Fruit fly (Drosophila melanogaster): Measurements from ENCODE around the gene CG3552.

The CG3552 gene

dm6 chr3L:9460775-9461491 is 4.8 kb downstream of the CG3552 start, which contains the start of the genes CG3434 and CG44838 (continued):
- TF ChIP-seq Hr78 (GFP tag; optimal IDR thresholded peaks at IDR 0.05) (peak in 1 of 2 experiments; percentile 7), gcm2 (GFP tag; optimal IDR thresholded peaks at IDR 0.05) (peak; percentile 77), CG7556 (GFP tag; optimal IDR thresholded peaks at IDR 0.05) (peak; percentile 72), CG8089 (GFP tag; optimal IDR thresholded peaks at IDR 0.05) (no peak), CG2116 (GFP tag; optimal IDR thresholded peaks at IDR 0.05) (peak; percentile 88), Abd-B (GFP tag; optimal IDR thresholded peaks at IDR 0.05) (peak; percentile 86), CG15514 (GFP tag; optimal IDR thresholded peaks at IDR 0.05) (peak; percentile 90), br (optimal IDR thresholded peaks at IDR 0.05) (no peak), CG7839 (tag; optimal IDR thresholded peaks at IDR 0.05) (peak; percentile 82), sd (tag; optimal IDR thresholded peaks at IDR 0.05) (peak; percentile 49), dmrt11E (tag; optimal IDR thresholded peaks at IDR 0.05) (peak; percentile 76), CG7357 (GFP tag; IDR thresholded peaks at IDR 0.05) (peak; percentile 44; the same call in 1 of the 3 replicates), H15 (GFP tag; IDR thresholded peaks at IDR 0.05) (peak; percentile 74; the same call in 2 of the 3 replicates), CG17912 (GFP tag; optimal IDR thresholded peaks at IDR 0.05) (peak; percentile 3), CG2678 (tag; optimal IDR thresholded peaks at IDR 0.05) (peak; percentile 83), CG4404 (GFP tag; IDR thresholded peaks at IDR 0.05) (peak; percentile 75), cwo (GFP tag; optimal IDR thresholded peaks at IDR 0.05) (peak; percentile 75), CG17385 (GFP tag; optimal IDR thresholded peaks at IDR 0.05) (peak; percentile 73), CG30403 (GFP tag; optimal IDR thresholded peaks at IDR 0.05) (peak; percentile 88), ssp (GFP tag; IDR thresholded peaks at IDR 0.05) (peak; percentile 82), pb (GFP tag; optimal IDR thresholded peaks at IDR 0.05) (no peak), CG12219 (GFP tag; optimal IDR thresholded peaks at IDR 0.05) (peak; percentile 29), chm (GFP tag; IDR thresholded peaks at IDR 0.05) (no peak), CG15479 (GFP tag; optimal IDR thresholded peaks at IDR 0.05) (peak; percentile 19), corto (GFP tag; optimal IDR thresholded peaks at IDR 0.05) (peak; percentile 42), bbx (GFP tag; IDR thresholded peaks at IDR 0.05; ENCODE audit: partially characterized antibody) (peak; percentile 25; the same call in 1 of the 2 replicates), CG6175 (GFP tag; IDR thresholded peaks at IDR 0.05) (peak; percentile 44; the same call in 1 of the 3 replicates), zfh1 (GFP tag; IDR thresholded peaks at IDR 0.05) (peak; percentile 68; the same call in 2 of the 3 replicates), Dfd (GFP tag; optimal IDR thresholded peaks at IDR 0.05) (no peak), CG12071 (GFP tag; optimal IDR thresholded peaks at IDR 0.05) (peak; percentile 18), Asciz (GFP tag; optimal IDR thresholded peaks at IDR 0.05) (peak; percentile 58), CG3726 (GFP tag; IDR thresholded peaks at IDR 0.05) (no peak), HLH3B (GFP tag; IDR thresholded peaks at IDR 0.05) (peak; percentile 67), sim (GFP tag; IDR thresholded peaks at IDR 0.05) (no peak), da (GFP tag; optimal IDR thresholded peaks at IDR 0.05) (no peak), Ada2b (GFP tag; IDR thresholded peaks at IDR 0.05) (peak; percentile 67), CG10147 (GFP tag; optimal IDR thresholded peaks at IDR 0.05) (peak; percentile 83), CG8290 (GFP tag; optimal IDR thresholded peaks at IDR 0.05) (peak; percentile 83), CG8290 (tag; optimal IDR thresholded peaks at IDR 0.05) (peak; percentile 27 to 81), tap (tag; optimal IDR thresholded peaks at IDR 0.05) (peak; percentile 36), MBD-R2 (GFP tag; IDR thresholded peaks at IDR 0.05) (peak; percentile 74), CG13287 (GFP tag; IDR thresholded peaks at IDR 0.05; ENCODE audit: partially characterized antibody) (peak; percentile 67), p53 (GFP tag; optimal IDR thresholded peaks at IDR 0.05) (peak; percentile 39), grau (tag; optimal IDR thresholded peaks at IDR 0.05) (peak; percentile 84), CG11723 (GFP tag; optimal IDR thresholded peaks at IDR 0.05) (peak; percentile 64), en (GFP tag; optimal IDR thresholded peaks at IDR 0.05) (no peak), odd (GFP tag; optimal IDR thresholded peaks at IDR 0.05) (peak; percentile 44), Kr (GFP tag; optimal IDR thresholded peaks at IDR 0.05) (no peak)

Data from whole organism, embryonic.